Fruit fly (Drosophila melanogaster) whole organism, prepupa: ENCODE results near the gene CG8176.

Experiments
- Blimp-1 ChIP-seq: fragments of 200-800 bp; sonication (Bioruptor generic); optimal IDR thresholded peaks from 3 replicates; lab custom pipeline; 2017; ENCODE audit warnings: missing biosample characterization, missing genetic modification characterization, mild to moderate bottlenecking, moderate library complexity, missing genetic modification reagents
- CG10631 ChIP-seq: fragments of 200-800 bp; sonication (Bioruptor generic); optimal IDR thresholded peaks from 2 replicates; lab custom pipeline; 2016; ENCODE audit warnings: missing biosample characterization, missing genetic modification characterization
- CG10669 ChIP-seq: fragments of 200-800 bp; sonication (Bioruptor generic); optimal IDR thresholded peaks from 3 replicates; lab custom pipeline; 2018; ENCODE audit warnings: missing biosample characterization, mild to moderate bottlenecking, missing genetic modification characterization, moderate library complexity
- CG15336 ChIP-seq: fragments of 200-800 bp; sonication (Bioruptor generic); IDR thresholded peaks from 2 replicates; pipeline ENCODE4 v1.3.6; 2022; ENCODE audit warnings: missing biosample characterization, missing genetic modification characterization
- CG16779 ChIP-seq: fragments of 200-800 bp; sonication (Bioruptor generic); optimal IDR thresholded peaks from 3 replicates; lab custom pipeline; 2017; ENCODE audit warnings: missing biosample characterization, mild to moderate bottlenecking, missing genetic modification characterization
- CG3032 ChIP-seq: fragments of 200-800 bp; optimal IDR thresholded peaks from 2 replicates; lab custom pipeline; 2019; ENCODE audit warnings: missing biosample characterization, mild to moderate bottlenecking, missing genetic modification characterization, moderate library complexity
- CG31627 ChIP-seq: fragments of 200-800 bp; sonication (Bioruptor generic); optimal IDR thresholded peaks from 3 replicates; lab custom pipeline; 2016; ENCODE audit warnings: missing biosample characterization, missing genetic modification characterization
- CG34406 ChIP-seq: fragments of 200-800 bp; sonication (Bioruptor generic); optimal IDR thresholded peaks from 3 replicates; lab custom pipeline; 2016; ENCODE audit warnings: missing biosample characterization, missing genetic modification characterization
- CG6163 ChIP-seq: fragments of 200-800 bp; sonication (Bioruptor generic); IDR thresholded peaks from 3 replicates; pipeline ENCODE4 v1.3.6; 2022; ENCODE audit warnings: missing biosample characterization, missing genetic modification characterization
- CG6276 ChIP-seq: fragments of 200-800 bp; sonication (Bioruptor generic); optimal IDR thresholded peaks from 2 replicates; lab custom pipeline; 2017; ENCODE audit warnings: missing biosample characterization, mild to moderate bottlenecking, missing genetic modification characterization
- CG7368 ChIP-seq: fragments of 200-800 bp; sonication (Bioruptor generic); optimal IDR thresholded peaks from 3 replicates; lab custom pipeline; 2016; ENCODE audit warnings: missing biosample characterization, missing genetic modification characterization
- CG8319 ChIP-seq: fragments of 200-800 bp; sonication (Bioruptor generic); optimal IDR thresholded peaks from 3 replicates; lab custom pipeline; 2016; ENCODE audit warnings: missing biosample characterization, missing genetic modification characterization
- Eip75B ChIP-seq: fragments of 200-800 bp; sonication (Bioruptor generic); optimal IDR thresholded peaks from 3 replicates; lab custom pipeline; 2016; ENCODE audit warnings: missing biosample characterization, missing genetic modification characterization
- Ets21C ChIP-seq: fragments of 200-800 bp; sonication (Bioruptor generic); optimal IDR thresholded peaks from 3 replicates; lab custom pipeline; 2016; ENCODE audit warnings: missing biosample characterization, missing genetic modification characterization
- Gug ChIP-seq: fragments of 200-800 bp; sonication (Bioruptor generic); IDR thresholded peaks from 2 replicates; pipeline ENCODE4 v1.3.6; 2022; ENCODE audit warnings: missing biosample characterization, missing genetic modification characterization
- Hr39 ChIP-seq: fragments of 200-800 bp; sonication (Bioruptor generic); optimal IDR thresholded peaks from 2 replicates; lab custom pipeline; 2016; ENCODE audit warnings: missing biosample characterization, missing genetic modification characterization
- Hr4 ChIP-seq: fragments of 200-800 bp; sonication (Bioruptor generic); optimal IDR thresholded peaks from 3 replicates; lab custom pipeline; 2016; ENCODE audit warnings: missing biosample characterization, missing genetic modification characterization
- Lpt ChIP-seq: fragments of 200-800 bp; sonication (Bioruptor generic); optimal IDR thresholded peaks from 3 replicates; lab custom pipeline; 2016; ENCODE audit warnings: missing biosample characterization, missing genetic modification characterization
- Met ChIP-seq: fragments of 200-800 bp; sonication (Bioruptor generic); optimal IDR thresholded peaks from 3 replicates; lab custom pipeline; 2016; ENCODE audit warnings: missing biosample characterization, missing genetic modification characterization
- OdsH ChIP-seq: fragments of 200-800 bp; sonication (Bioruptor generic); optimal IDR thresholded peaks from 3 replicates; lab custom pipeline; 2016; ENCODE audit warnings: missing biosample characterization, missing genetic modification characterization
- Sox102F ChIP-seq: fragments of 200-800 bp; sonication (Bioruptor generic); optimal IDR thresholded peaks from 2 replicates; lab custom pipeline; 2016; ENCODE audit warnings: missing biosample characterization, mild to moderate bottlenecking, missing genetic modification characterization
- Sox14 ChIP-seq: fragments of 200-800 bp; sonication (Bioruptor generic); optimal IDR thresholded peaks from 3 replicates; lab custom pipeline; 2016; ENCODE audit warnings: missing biosample characterization, missing genetic modification characterization
- Sox15 ChIP-seq: fragments of 200-800 bp; sonication (Bioruptor generic); optimal IDR thresholded peaks from 3 replicates; lab custom pipeline; 2016; ENCODE audit warnings: missing biosample characterization, missing genetic modification characterization
- achi ChIP-seq: fragments of 200-800 bp; sonication (Bioruptor generic); optimal IDR thresholded peaks from 3 replicates; lab custom pipeline; 2016; ENCODE audit warnings: missing biosample characterization, missing genetic modification characterization
- acj6 ChIP-seq: fragments of 200-800 bp; sonication (Bioruptor generic); optimal IDR thresholded peaks from 3 replicates; lab custom pipeline; 2016; ENCODE audit warnings: missing biosample characterization, missing genetic modification characterization
- dac ChIP-seq: fragments of 200-800 bp; sonication (Bioruptor generic); optimal IDR thresholded peaks from 2 replicates; lab custom pipeline; 2017; ENCODE audit warnings: missing biosample characterization, mild to moderate bottlenecking, missing genetic modification characterization
- dsx ChIP-seq: fragments of 200-800 bp; optimal IDR thresholded peaks from 3 replicates; lab custom pipeline; 2019; ENCODE audit warnings: missing biosample characterization, mild to moderate bottlenecking, missing genetic modification characterization, moderate library complexity; ENCODE audit not compliant: poor library complexity, severe bottlenecking
- fd85E ChIP-seq: fragments of 200-800 bp; sonication (Bioruptor generic); optimal IDR thresholded peaks from 3 replicates; lab custom pipeline; 2016; ENCODE audit warnings: missing biosample characterization, missing genetic modification characterization
- fkh ChIP-seq: fragments of 200-800 bp; sonication (Bioruptor generic); optimal IDR thresholded peaks from 3 replicates; lab custom pipeline; 2017; ENCODE audit warnings: missing biosample characterization, mild to moderate bottlenecking, missing genetic modification characterization, moderate library complexity
- salr ChIP-seq, 2 experiments: fragments of 200-800 bp; sonication (Bioruptor generic); optimal IDR thresholded peaks; 3 replicates each; lab custom pipeline; 2016 to 2018; ENCODE audit warnings: missing biosample characterization in 2 of 2, missing genetic modification characterization in 2 of 2, mild to moderate bottlenecking in 1 of 2
- spab ChIP-seq: fragments of 200-800 bp; sonication (Bioruptor generic); optimal IDR thresholded peaks from 2 replicates; lab custom pipeline; 2017; ENCODE audit warnings: missing biosample characterization, mild to moderate bottlenecking, missing genetic modification characterization, missing genetic modification reagents
- svp ChIP-seq: fragments of 200-800 bp; sonication (Bioruptor generic); peaks from one replicate; lab custom pipeline; 2016; ENCODE audit warnings: missing biosample characterization, missing genetic modification characterization
- topi ChIP-seq: fragments of 200-800 bp; sonication (Bioruptor generic); optimal IDR thresholded peaks from 3 replicates; lab custom pipeline; 2016; ENCODE audit warnings: missing biosample characterization, missing genetic modification characterization

CG8176 gene

dm6 chr3R:9527907-9528842 lies 12.4 kb downstream of the CG8176 start (continued):
- TF ChIP-seq salr (GFP tag; optimal IDR thresholded peaks at IDR 0.05; lab: Kevin White, UChicago) (peak in 1 of 2 experiments; percentile 55), acj6 (GFP tag; lab: Kevin White, UChicago) (peak; percentile 89), CG7368 (GFP tag; lab: Kevin White, UChicago) (no peak), CG31627 (GFP tag; lab: Kevin White, UChicago) (peak; percentile 85), Sox15 (GFP tag; lab: Kevin White, UChicago) (peak; percentile 76), CG10631 (no peak), Sox14 (no peak), CG16779 (peak; percentile 83), Eip75B (GFP tag; lab: Kevin White, UChicago) (no peak), CG6276 (GFP tag; lab: Kevin White, UChicago) (peak; percentile 90), CG8319 (peak; percentile 85), fd85E (GFP tag; lab: Kevin White, UChicago) (peak; percentile 85), CG3032 (tag; lab: Kevin White, UChicago) (peak; percentile 57), Gug (GFP tag; lab: Robert Waterston, UW) (peak; percentile 90), Sox102F (GFP tag; lab: Kevin White, UChicago) (no peak), Ets21C (GFP tag; lab: Kevin White, UChicago) (peak; percentile 77), spab (peak; percentile 75), Hr4 (GFP tag; lab: Kevin White, UChicago) (no peak), CG34406 (peak; percentile 80), dac (GFP tag; lab: Kevin White, UChicago) (peak; percentile 71), CG6163 (GFP tag; lab: Robert Waterston, UW) (peak; percentile 97)
- TF ChIP-seq, all 60 proteins: peak for 41

dm6 chr3R:9529387-9529897 lies 13.6 kb downstream of the CG8176 start:
- TF ChIP-seq CG10669 (GFP tag; lab: Kevin White, UChicago) (no peak), svp (GFP tag; lab: Kevin White, UChicago) (peak; percentile 50), topi (no peak), fkh (GFP tag; lab: Kevin White, UChicago) (peak; percentile 62)

- TF ChIP-seq fkh (GFP tag; lab: Kevin White, UChicago), result peak; percentile 74
- no peak for TF ChIP-seq CG16779
- no peak for TF ChIP-seq Hr39 (GFP tag; lab: Kevin White, UChicago)
Observed at dm6 chr3R:9529913-9530312, 14.1 kb downstream of the CG8176 start.

dm6 chr3R:9532437-9533180 lies 16.8 kb downstream of the CG8176 start, which contains the start of gene by:
TSS of gene by (minus strand) at chr3R:9533011.
- TF ChIP-seq CG16779 (no peak), dsx (GFP tag; lab: Kevin White, UChicago) (no peak), dac (GFP tag; lab: Kevin White, UChicago) (no peak), Lpt (no peak), achi (GFP tag; lab: Kevin White, UChicago) (no peak), CG15336 (GFP tag; lab: Robert Waterston, UW) (no peak), topi (no peak), CG6163 (GFP tag; lab: Robert Waterston, UW) (no peak), Blimp-1 (GFP tag; lab: Kevin White, UChicago) (no peak), OdsH (GFP tag; lab: Kevin White, UChicago) (no peak), fd85E (GFP tag; lab: Kevin White, UChicago) (no peak), Met (GFP tag; lab: Kevin White, UChicago) (no peak)
